Worm (Caenorhabditis elegans): ENCODE results near the gene faah-1.
"Not testable (repeated sequence)": the region's sequence is repeated elsewhere in the genome, so short reads cannot be mapped to it uniquely, and the experiment has no call there.

The faah-1 gene

DNA sequence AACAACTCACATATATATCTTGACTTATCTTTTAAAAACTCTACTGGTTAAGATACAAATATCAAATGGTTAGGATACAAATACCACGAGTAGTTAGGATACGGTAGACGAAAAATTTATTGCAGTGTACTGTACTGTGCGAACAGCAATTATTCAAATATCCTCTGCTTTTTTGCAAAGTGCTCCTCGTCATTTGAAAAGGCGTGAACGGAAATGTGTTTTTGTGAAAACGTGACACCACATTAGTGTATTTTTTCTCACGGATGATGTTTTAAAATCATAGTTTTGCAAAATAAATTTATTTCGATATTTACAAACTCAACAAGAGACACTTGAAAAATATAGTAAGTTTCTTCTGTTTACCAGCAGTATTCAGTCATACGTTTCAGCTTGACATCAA lies 40.4 kb upstream of the faah-1 start, which contains the start of gene F42G8.8:
Gene F42G8.8 (plus strand): TSS at position 301 of the 400 bp plus-strand sequence.
- no peak for TF ChIP-seq nhr-12 (tag; optimal IDR thresholded peaks at IDR 0.05)
- TF ChIP-seq unc-39 (tag; optimal IDR thresholded peaks at IDR 0.05) = no peak
- no peak for TF ChIP-seq R02D3.7 (tag; optimal IDR thresholded peaks at IDR 0.05)
- TF ChIP-seq aly-2 (tag; optimal IDR thresholded peaks at IDR 0.05) = no peak
- no peak for TF ChIP-seq F13H6.1 (tag; optimal IDR thresholded peaks at IDR 0.05)
- no peak for TF ChIP-seq ama-1 (optimal IDR thresholded peaks at IDR 0.05)
- no peak for TF ChIP-seq nhr-21 (tag; optimal IDR thresholded peaks at IDR 0.05)
- no peak for TF ChIP-seq nhr-23 (tag; optimal IDR thresholded peaks at IDR 0.05)
- no peak for TF ChIP-seq zag-1 (tag; optimal IDR thresholded peaks at IDR 0.05)
- no peak for TF ChIP-seq C34F6.9 (tag; optimal IDR thresholded peaks at IDR 0.05)
- TF ChIP-seq nhr-25 (tag; optimal IDR thresholded peaks at IDR 0.05) = no peak

DNA sequence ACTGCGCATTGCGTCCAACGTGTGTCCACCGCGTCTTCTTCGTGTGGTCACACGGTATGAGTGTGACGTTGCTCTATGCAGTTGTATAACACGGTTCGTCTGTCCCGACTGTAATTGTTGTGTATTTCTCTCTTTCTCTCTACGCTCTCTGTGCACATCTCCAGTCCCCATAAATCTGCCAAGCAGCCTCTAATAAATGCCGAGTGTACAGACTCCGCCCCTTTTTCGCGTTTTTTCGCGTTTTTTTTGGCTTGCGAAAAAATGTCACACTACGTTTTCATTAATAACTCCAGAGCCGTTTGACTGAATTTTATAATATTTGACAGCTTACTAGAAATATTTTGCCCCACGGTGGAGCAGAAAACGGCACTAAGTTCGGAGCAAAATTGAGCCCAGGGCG lies 36.8 kb upstream of the faah-1 start, which contains the start of gene erp-44.3:
Gene erp-44.3 (plus strand): TSS at position 301 of the 400 bp plus-strand sequence.
- TF ChIP-seq nhr-11, ceh-16, nhr-25 (tag; optimal IDR thresholded peaks at IDR 0.05): not testable (repeated sequence)

DNA sequence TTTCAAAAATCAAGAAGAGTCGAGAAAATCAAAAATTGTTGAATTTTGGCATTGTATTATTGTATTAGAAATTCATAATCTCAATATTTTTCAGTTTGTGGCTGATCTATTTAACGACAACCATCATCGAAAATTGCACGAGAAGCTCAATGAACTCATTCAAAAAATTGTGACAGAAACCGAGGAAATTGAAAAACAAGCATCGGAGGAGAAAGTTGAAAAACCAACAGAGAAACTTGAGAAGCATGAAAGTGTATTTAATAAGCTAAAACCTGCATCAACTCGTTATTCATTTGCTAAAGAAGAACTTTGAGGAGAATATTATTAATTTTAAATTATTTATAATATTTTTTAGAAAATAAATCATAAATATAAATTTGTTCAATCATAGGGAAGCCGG lies 32.3 kb upstream of the faah-1 start, which contains the start of gene ceph-41:
Gene ceph-41 (plus strand): TSS at position 301 of the 400 bp plus-strand sequence.
- no peak for TF ChIP-seq ceh-82 (tag; optimal IDR thresholded peaks at IDR 0.05)
- no peak for TF ChIP-seq lsy-2 (tag; optimal IDR thresholded peaks at IDR 0.05)
- TF ChIP-seq nhr-11 (tag; optimal IDR thresholded peaks at IDR 0.05) = no peak
- TF ChIP-seq crh-2 (tag; optimal IDR thresholded peaks at IDR 0.05) = no peak
- TF ChIP-seq Y55F3AM.14 (GFP tag; optimal IDR thresholded peaks at IDR 0.05) = no peak
- TF ChIP-seq ama-1 (optimal IDR thresholded peaks at IDR 0.05) = no peak
- TF ChIP-seq zag-1 (tag; optimal IDR thresholded peaks at IDR 0.05) = no peak
- TF ChIP-seq aly-2 (tag; optimal IDR thresholded peaks at IDR 0.05) = no peak
- TF ChIP-seq nhr-77 (tag; optimal IDR thresholded peaks at IDR 0.05) = no peak

DNA sequence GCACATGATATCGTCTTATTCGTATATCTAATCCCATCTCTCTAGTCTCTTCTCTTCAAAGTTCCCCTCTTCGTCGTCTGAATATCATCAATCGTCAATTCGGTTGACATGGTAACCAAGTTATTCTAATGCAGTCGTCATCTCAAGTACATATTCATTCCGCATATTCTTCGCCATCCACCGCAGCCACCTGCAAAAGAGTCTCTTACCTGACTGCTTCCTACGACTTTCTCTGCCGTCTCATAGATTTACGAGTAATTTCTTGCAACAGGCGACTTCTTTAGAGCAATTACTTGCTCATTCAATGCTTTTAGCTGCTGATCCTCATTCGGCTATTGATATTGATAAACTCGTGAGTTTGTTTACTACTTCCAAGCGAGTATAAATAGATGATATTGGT lies 31.8 kb upstream of the faah-1 start:
- TF ChIP-seq nhr-10 (tag; optimal IDR thresholded peaks at IDR 0.05) (no peak), C34F6.9 (tag; optimal IDR thresholded peaks at IDR 0.05) (no peak), alr-1 (tag; optimal IDR thresholded peaks at IDR 0.05) (no peak), unc-55 (GFP tag; optimal IDR thresholded peaks at IDR 0.05) (no peak), nhr-6 (tag; optimal IDR thresholded peaks at IDR 0.05) (no peak), ceh-16 (tag; optimal IDR thresholded peaks at IDR 0.05) (no peak), nhr-21 (tag; optimal IDR thresholded peaks at IDR 0.05) (no peak), Y55F3AM.14 (GFP tag; optimal IDR thresholded peaks at IDR 0.05) (no peak), ztf-11 (tag; optimal IDR thresholded peaks at IDR 0.05) (no peak), lin-11 (tag; optimal IDR thresholded peaks at IDR 0.05) (no peak), crh-2 (tag; optimal IDR thresholded peaks at IDR 0.05) (no peak), mab-5 (tag; optimal IDR thresholded peaks at IDR 0.05) (no peak), ama-1 (optimal IDR thresholded peaks at IDR 0.05) (no peak), lin-39 (tag; optimal IDR thresholded peaks at IDR 0.05) (no peak)

DNA sequence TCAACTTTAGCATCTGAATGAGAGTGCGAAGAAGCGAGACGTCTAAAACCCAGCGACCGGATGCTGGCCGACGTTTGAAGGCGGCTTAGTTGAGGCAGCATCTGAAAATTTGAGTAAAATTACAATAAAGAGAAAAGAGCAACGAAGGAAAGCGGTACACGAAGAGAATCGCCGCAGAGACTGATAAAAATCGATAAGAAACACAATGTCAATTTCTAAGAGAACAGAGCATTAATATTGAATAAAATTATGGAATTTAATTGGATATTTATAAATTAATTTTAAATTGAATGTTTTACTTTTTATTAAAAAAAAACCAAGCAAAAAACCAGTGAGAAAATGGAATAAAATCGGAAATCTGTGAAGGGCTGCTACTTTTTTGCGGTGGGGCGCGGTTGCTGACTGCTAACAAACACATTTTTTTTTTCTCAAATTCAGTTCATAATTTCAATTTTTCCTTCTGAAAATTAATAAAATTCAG lies 29.0 kb upstream of the faah-1 start, which contains the start of the genes ndub-11 and moc-3:
Gene ndub-11 (minus strand): TSS at position 101 of the 481 bp plus-strand sequence.
Gene moc-3 (plus strand): TSS at position 431 of the 481 bp plus-strand sequence.
- TF ChIP-seq nhr-25 (tag; optimal IDR thresholded peaks at IDR 0.05) (no peak), C34F6.9 (tag; optimal IDR thresholded peaks at IDR 0.05) (peak; percentile 29), unc-55 (GFP tag; optimal IDR thresholded peaks at IDR 0.05) (peak; percentile 29)

DNA sequence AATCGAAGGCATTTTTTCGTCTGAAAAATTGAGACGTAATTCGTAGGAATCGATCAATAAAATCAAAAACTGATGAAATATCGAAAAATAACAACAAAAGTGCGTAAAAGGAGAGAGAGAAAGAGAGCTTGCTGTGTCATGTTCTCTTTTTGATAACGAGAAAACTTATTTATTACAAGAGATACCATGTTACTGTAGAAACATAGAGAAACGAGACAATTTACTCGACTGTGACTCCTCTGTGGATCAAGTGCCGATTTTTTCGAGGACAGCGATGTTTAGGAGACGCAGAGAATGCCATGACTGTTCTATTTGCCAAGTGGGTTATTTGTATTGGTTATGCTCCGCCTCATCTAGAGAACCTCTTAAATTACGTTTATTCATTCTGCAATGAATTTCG lies 25.7 kb upstream of the faah-1 start, which contains the start of gene sph-1:
Gene sph-1 (minus strand): TSS at position 23 of the 400 bp plus-strand sequence.
- TF ChIP-seq ZK546.5 (tag; optimal IDR thresholded peaks at IDR 0.05) (no peak), sem-4 (tag; optimal IDR thresholded peaks at IDR 0.05) (no peak), ceh-16 (tag; optimal IDR thresholded peaks at IDR 0.05) (no peak), nhr-129 (tag; optimal IDR thresholded peaks at IDR 0.05) (peak; percentile 65), lin-39 (tag; optimal IDR thresholded peaks at IDR 0.05) (no peak), nhr-21 (tag; optimal IDR thresholded peaks at IDR 0.05) (peak; percentile 51), snpc-4 (tag; optimal IDR thresholded peaks at IDR 0.05) (no peak), mdl-1 (tag; optimal IDR thresholded peaks at IDR 0.05) (no peak), elt-3 (tag; optimal IDR thresholded peaks at IDR 0.05) (no peak), lin-11 (tag; optimal IDR thresholded peaks at IDR 0.05) (no peak), nhr-25 (tag; optimal IDR thresholded peaks at IDR 0.05) (peak; percentile 25), ztf-4 (tag; optimal IDR thresholded peaks at IDR 0.05) (peak; percentile 39), egl-27 (tag; optimal IDR thresholded peaks at IDR 0.05) (no peak), fos-1 (tag; optimal IDR thresholded peaks at IDR 0.05) (peak; percentile 95), sma-3 (GFP tag; optimal IDR thresholded peaks at IDR 0.05) (peak; percentile 3), lin-13 (GFP tag; optimal IDR thresholded peaks at IDR 0.05) (peak; percentile 14), Y55F3AM.14 (GFP tag; optimal IDR thresholded peaks at IDR 0.05) (no peak), nhr-237 (tag; optimal IDR thresholded peaks at IDR 0.05) (no peak), ztf-1 (GFP tag; conservative IDR thresholded peaks at IDR 0.05) (no peak), blmp-1 (tag; optimal IDR thresholded peaks at IDR 0.05; ENCODE audit: insufficient read depth) (no peak), aly-2 (tag; optimal IDR thresholded peaks at IDR 0.05) (no peak), elt-1 (tag; optimal IDR thresholded peaks at IDR 0.05) (no peak), F13H6.1 (tag; optimal IDR thresholded peaks at IDR 0.05) (peak; percentile 34), gmeb-1 (tag; optimal IDR thresholded peaks at IDR 0.05) (peak; percentile 36), nhr-12 (tag; optimal IDR thresholded peaks at IDR 0.05) (no peak), R02D3.7 (tag; optimal IDR thresholded peaks at IDR 0.05) (no peak)
